Worm (Caenorhabditis elegans) whole organism, L4 larva: ENCODE results near the gene atp-2.

ENCODE experiments used
- F10B5.3 ChIP-seq: sonication (generic microtip); optimal IDR thresholded peaks from 2 replicates; lab custom pipeline; 2016; ENCODE audit warnings: mild to moderate bottlenecking, missing genetic modification characterization, missing compliant biosample characterization
- ZK546.5 ChIP-seq, 2 experiments: sonication (generic microtip); optimal IDR thresholded peaks; 2 replicates each; lab custom pipeline; 2017; ENCODE audit warnings: missing biosample characterization in 2 of 2, missing genetic modification characterization in 2 of 2
- pha-4 ChIP-seq, 2 experiments: fragments of 150-350 bp in 1 of 2; fragments of 200-800 bp in 1 of 2; sonication (Bioruptor generic) in 1 of 2; IDR thresholded peaks in 1 of 2; optimal IDR thresholded peaks in 1 of 2; 2 replicates each; pipeline versions ENCODE4 v1.3.6 to Lab custom; 2014 to 2022; ENCODE audit warnings: missing genetic modification characterization in 2 of 2, missing genetic modification reagents in 2 of 2, missing biosample characterization in 1 of 2, missing compliant biosample characterization in 1 of 2
- unc-62 ChIP-seq, 3 experiments: fragments of 150-350 bp in 1 of 3; sonication (generic microtip); optimal IDR thresholded peaks in 2 of 3; peaks in 1 of 3; 1 replicate in 1 of 3; 2 replicates in 2 of 3; lab custom pipeline; 2014 to 2017; ENCODE audit warnings: missing biosample characterization in 3 of 3, missing genetic modification characterization in 3 of 3, missing genetic modification reagents in 3 of 3, missing genotype in 1 of 3

- no peak for TF ChIP-seq pha-4 (GFP tag; IDR thresholded peaks at IDR 0.05; lab: Robert Waterston, UW)
- no peak for TF ChIP-seq pha-4 (tag; optimal IDR thresholded peaks at IDR 0.05; lab: Kevin White, UChicago)
- no peak for TF ChIP-seq F10B5.3
- no peak for TF ChIP-seq unc-62 (GFP tag; optimal IDR thresholded peaks at IDR 0.05 in 1 of 2; lab: Kevin White, UChicago)
- no peak for TF ChIP-seq unc-62 (tag; optimal IDR thresholded peaks at IDR 0.05; lab: Kevin White, UChicago)
- no peak for TF ChIP-seq ZK546.5 (tag; optimal IDR thresholded peaks at IDR 0.05; lab: Kevin White, UChicago)
Measured at ce11 chrIII:5236104-5236503, 7.9 kb downstream of the atp-2 start, which contains the start of gene prx-10.
